Worm (Caenorhabditis elegans) whole organism, late embryonic: ENCODE results near the gene prdh-1.

Experiments used
- C08G9.2 ChIP-seq: sonication (generic microtip); optimal IDR thresholded peaks from 2 replicates; lab custom pipeline; 2016; ENCODE audit warnings: mild to moderate bottlenecking, missing genetic modification characterization, moderate library complexity, missing compliant biosample characterization
- ama-1 ChIP-seq: fragments of 150-350 bp; optimal IDR thresholded peaks from 2 replicates; lab custom pipeline; 2014
- ceh-2 ChIP-seq: sonication (generic microtip); optimal IDR thresholded peaks from 2 replicates; lab custom pipeline; 2016; ENCODE audit warnings: missing genotype, missing genetic modification characterization, missing compliant biosample characterization
- elt-2 ChIP-seq: sonication (generic microtip); optimal IDR thresholded peaks from 2 replicates; lab custom pipeline; 2016; ENCODE audit warnings: missing genetic modification reagents, missing genetic modification characterization, missing compliant biosample characterization
- ets-4 ChIP-seq: sonication (generic microtip); optimal IDR thresholded peaks from 2 replicates; lab custom pipeline; 2016; ENCODE audit warnings: missing genetic modification characterization, missing compliant biosample characterization
- nhr-11 ChIP-seq: fragments of 150-350 bp; optimal IDR thresholded peaks from 2 replicates; lab custom pipeline; 2014; ENCODE audit warnings: missing biosample characterization, missing genetic modification characterization
- pqm-1 ChIP-seq: sonication (generic microtip); optimal IDR thresholded peaks from 2 replicates; lab custom pipeline; 2016; ENCODE audit warnings: missing genetic modification characterization, missing compliant biosample characterization
- unc-42 ChIP-seq: sonication (generic microtip); optimal IDR thresholded peaks from 2 replicates; lab custom pipeline; 2016; ENCODE audit warnings: missing genotype, missing genetic modification characterization, missing compliant biosample characterization
- unc-86 ChIP-seq: sonication (generic microtip); optimal IDR thresholded peaks from 2 replicates; lab custom pipeline; 2016; ENCODE audit warnings: missing genetic modification characterization, missing compliant biosample characterization
- ztf-16 ChIP-seq: sonication (generic microtip); optimal IDR thresholded peaks from 2 replicates; lab custom pipeline; 2017; ENCODE audit warnings: missing genetic modification characterization, missing compliant biosample characterization

ce11 chrIV:13910931-13911330 lies 34.5 kb upstream of the prdh-1 start:
- TF ChIP-seq pqm-1 (tag; lab: Kevin White, UChicago) (no peak), unc-86 (tag; lab: Kevin White, UChicago) (no peak), ztf-16 (tag; lab: Kevin White, UChicago) (no peak), ets-4 (tag; lab: Kevin White, UChicago) (no peak), nhr-11 (tag; lab: Kevin White, UChicago) (no peak), ama-1 (no peak), C08G9.2 (tag; lab: Kevin White, UChicago) (no peak), elt-2 (tag; lab: Kevin White, UChicago) (no peak), unc-42 (no peak), ceh-2 (tag; lab: Kevin White, UChicago) (no peak)
